Fruit fly (Drosophila melanogaster) whole organism, embryonic: ENCODE results near the gene GstT4.

Source experiments
- Awh ChIP-seq: fragments of 200-800 bp; sonication (Bioruptor generic); IDR thresholded peaks from 2 replicates; pipeline ENCODE4, ENCODE4 v1.3.6; 2022; ENCODE audit warnings: missing biosample characterization, missing genetic modification characterization
- C15 ChIP-seq: fragments of 200-800 bp; sonication (Bioruptor generic); IDR thresholded peaks from 3 replicates; pipeline ENCODE4 v1.3.6; 2022; ENCODE audit warnings: missing biosample characterization, missing genetic modification characterization
- CG10209 ChIP-seq: fragments of 200-800 bp; sonication (Bioruptor generic); optimal IDR thresholded peaks from 3 replicates; lab custom pipeline; 2017; ENCODE audit warnings: missing biosample characterization, mild to moderate bottlenecking, missing genetic modification characterization, missing genetic modification reagents
- CG10431 ChIP-seq: fragments of 200-800 bp; sonication (Bioruptor generic); optimal IDR thresholded peaks from 3 replicates; lab custom pipeline; 2018; ENCODE audit warnings: missing biosample characterization, mild to moderate bottlenecking, missing genetic modification characterization
- CG11723 ChIP-seq: fragments of 200-800 bp; sonication (Bioruptor generic); optimal IDR thresholded peaks from 2 replicates; lab custom pipeline; 2017; ENCODE audit warnings: missing biosample characterization, mild to moderate bottlenecking, missing genetic modification characterization
- CG12104 ChIP-seq: fragments of 200-800 bp; sonication (Bioruptor generic); optimal IDR thresholded peaks from 3 replicates; lab custom pipeline; 2016; ENCODE audit warnings: missing biosample characterization, missing genetic modification characterization
- CG12744 ChIP-seq: fragments of 200-800 bp; sonication (Bioruptor generic); optimal IDR thresholded peaks from 2 replicates; lab custom pipeline; 2016; ENCODE audit warnings: missing biosample characterization, missing genetic modification characterization
- CG13424 ChIP-seq: fragments of 200-800 bp; sonication (Bioruptor generic); optimal IDR thresholded peaks from 2 replicates; lab custom pipeline; 2019; ENCODE audit warnings: missing biosample characterization, mild to moderate bottlenecking, missing genetic modification characterization, moderate library complexity
- CG13624 ChIP-seq: fragments of 200-800 bp; sonication (Bioruptor generic); optimal IDR thresholded peaks from 2 replicates; lab custom pipeline; 2016; ENCODE audit warnings: missing biosample characterization, missing genetic modification characterization
- CG17359 ChIP-seq: fragments of 200-800 bp; sonication (Bioruptor generic); optimal IDR thresholded peaks from 3 replicates; lab custom pipeline; 2018; ENCODE audit warnings: missing biosample characterization, mild to moderate bottlenecking, missing genetic modification characterization, moderate library complexity
- CG17361 ChIP-seq: fragments of 200-800 bp; sonication (Bioruptor generic); IDR thresholded peaks from 3 replicates; pipeline ENCODE4 v1.3.6; 2022; ENCODE audit warnings: missing biosample characterization, missing genetic modification characterization
- CG34376 ChIP-seq: fragments of 200-800 bp; sonication (Bioruptor generic); optimal IDR thresholded peaks from 2 replicates; lab custom pipeline; 2018; ENCODE audit warnings: missing biosample characterization, mild to moderate bottlenecking, missing genetic modification characterization
- CG5180 ChIP-seq: fragments of 200-800 bp; sonication (Bioruptor generic); optimal IDR thresholded peaks from 3 replicates; lab custom pipeline; 2017; ENCODE audit warnings: missing biosample characterization, missing genetic modification characterization, mild to moderate bottlenecking, moderate library complexity, missing genetic modification reagents
- CG5953 ChIP-seq: fragments of 200-800 bp; sonication (Bioruptor generic); IDR thresholded peaks from 2 replicates; pipeline ENCODE4 v1.3.6; 2022; ENCODE audit warnings: missing biosample characterization, missing genetic modification characterization
- CG7839 ChIP-seq: fragments of 200-800 bp; sonication (Bioruptor generic); optimal IDR thresholded peaks from 3 replicates; lab custom pipeline; 2018; ENCODE audit warnings: missing biosample characterization, mild to moderate bottlenecking, missing genetic modification characterization, moderate library complexity
- CG8281 ChIP-seq: fragments of 200-800 bp; sonication (Bioruptor generic); optimal IDR thresholded peaks from 2 replicates; lab custom pipeline; 2018; ENCODE audit warnings: missing biosample characterization, mild to moderate bottlenecking, missing genetic modification characterization, moderate library complexity
- CG8290 ChIP-seq, 3 experiments: fragments of 200-800 bp; sonication (Bioruptor generic); optimal IDR thresholded peaks; 2 replicates each; lab custom pipeline; 2016 to 2019; ENCODE audit warnings: missing biosample characterization in 3 of 3, missing genetic modification characterization in 3 of 3, mild to moderate bottlenecking in 2 of 3, moderate library complexity in 1 of 3
- CG8359 ChIP-seq: fragments of 200-800 bp; sonication (Bioruptor generic); optimal IDR thresholded peaks from 2 replicates; lab custom pipeline; 2017; ENCODE audit warnings: missing biosample characterization, mild to moderate bottlenecking, missing genetic modification characterization, borderline replicate concordance
- CG9609 ChIP-seq: fragments of 200-800 bp; sonication (Bioruptor generic); optimal IDR thresholded peaks from 3 replicates; lab custom pipeline; 2016; ENCODE audit warnings: missing biosample characterization, missing genetic modification characterization
- CG9727 ChIP-seq: fragments of 200-800 bp; sonication (Bioruptor generic); optimal IDR thresholded peaks from 3 replicates; lab custom pipeline; 2017; ENCODE audit warnings: missing biosample characterization, mild to moderate bottlenecking, missing genetic modification characterization
- CG9876 ChIP-seq: fragments of 200-800 bp; sonication (Bioruptor generic); optimal IDR thresholded peaks from 2 replicates; lab custom pipeline; 2016; ENCODE audit warnings: missing biosample characterization, missing genetic modification characterization
- CTCF ChIP-seq: fragments of 200-800 bp; sonication (Bioruptor generic); optimal IDR thresholded peaks from 2 replicates; lab custom pipeline; 2017; ENCODE audit warnings: missing biosample characterization, mild to moderate bottlenecking, missing genetic modification characterization, moderate library complexity
- D19A ChIP-seq: fragments of 200-800 bp; optimal IDR thresholded peaks from 3 replicates; lab custom pipeline; 2019; ENCODE audit warnings: missing biosample characterization, mild to moderate bottlenecking, missing genetic modification characterization, moderate library complexity
- Dref ChIP-seq: fragments of 200-800 bp; sonication (Bioruptor generic); IDR thresholded peaks from 2 replicates; pipeline ENCODE4 v1.3.6; 2022; ENCODE audit warnings: missing biosample characterization, missing genetic modification characterization
- Hmr ChIP-seq: fragments of 200-800 bp; sonication (Bioruptor generic); optimal IDR thresholded peaks from 3 replicates; lab custom pipeline; 2017; ENCODE audit warnings: mild to moderate bottlenecking, missing biosample characterization, missing genetic modification reagents, missing genetic modification characterization
- Oli ChIP-seq: fragments of 200-800 bp; sonication (Bioruptor generic); optimal IDR thresholded peaks from 2 replicates; lab custom pipeline; 2018; ENCODE audit warnings: missing biosample characterization, mild to moderate bottlenecking, missing genetic modification characterization, moderate library complexity
- Ravus ChIP-seq: fragments of 200-800 bp; sonication (Bioruptor generic); IDR thresholded peaks from 2 replicates; pipeline ENCODE4 v1.3.6; 2022; ENCODE audit warnings: missing biosample characterization, missing genetic modification characterization
- Scr ChIP-seq: fragments of 200-800 bp; sonication (Bioruptor generic); IDR thresholded peaks from 2 replicates; pipeline ENCODE4 v1.3.6; 2022; ENCODE audit warnings: missing biosample characterization, missing genetic modification characterization; ENCODE audit not compliant: partially characterized antibody
- Sox100B ChIP-seq: fragments of 200-800 bp; sonication (Bioruptor generic); optimal IDR thresholded peaks from 3 replicates; lab custom pipeline; 2018; ENCODE audit warnings: missing biosample characterization, mild to moderate bottlenecking, missing genetic modification characterization
- Taf1 ChIP-seq: fragments of 200-800 bp; sonication (Bioruptor generic); IDR thresholded peaks from 2 replicates; pipeline ENCODE4 v1.3.6; 2022; ENCODE audit warnings: missing biosample characterization, missing genetic modification characterization
- Xbp1 ChIP-seq: fragments of 200-800 bp; sonication (Bioruptor generic); optimal IDR thresholded peaks from 3 replicates; lab custom pipeline; 2016; ENCODE audit warnings: missing biosample characterization, mild to moderate bottlenecking, missing genetic modification characterization
- ase ChIP-seq: fragments of 200-800 bp; sonication (Bioruptor generic); IDR thresholded peaks from 3 replicates; pipeline ENCODE4 v1.3.6; 2022; ENCODE audit warnings: missing biosample characterization, missing genetic modification characterization
- bab2 ChIP-seq: fragments of 200-800 bp; sonication (Bioruptor generic); optimal IDR thresholded peaks from 2 replicates; lab custom pipeline; 2016; ENCODE audit warnings: missing biosample characterization, missing genetic modification characterization
- bsh ChIP-seq, 2 experiments: fragments of 200-800 bp; sonication (Bioruptor generic); optimal IDR thresholded peaks; 2 replicates each; lab custom pipeline; 2017 to 2018; ENCODE audit warnings: mild to moderate bottlenecking in 2 of 2, missing biosample characterization in 2 of 2, missing genetic modification characterization in 2 of 2, moderate library complexity in 1 of 2
- caup ChIP-seq: fragments of 200-800 bp; sonication (Bioruptor generic); optimal IDR thresholded peaks from 3 replicates; lab custom pipeline; 2017; ENCODE audit warnings: missing biosample characterization, mild to moderate bottlenecking, missing genetic modification characterization, moderate library complexity; ENCODE audit not compliant: severe bottlenecking
- chif ChIP-seq, 2 experiments: fragments of 200-800 bp; sonication (Bioruptor generic); optimal IDR thresholded peaks; 3 replicates each; lab custom pipeline; 2016; ENCODE audit warnings: missing biosample characterization in 2 of 2, missing genetic modification characterization in 2 of 2
- dan ChIP-seq: fragments of 200-800 bp; sonication (Bioruptor generic); IDR thresholded peaks from 2 replicates; pipeline ENCODE4 v1.3.6; 2022; ENCODE audit warnings: missing biosample characterization, missing genetic modification characterization
- dpn ChIP-seq, 2 experiments: fragments of 200-800 bp; sonication (Bioruptor generic); optimal IDR thresholded peaks; 3 replicates each; lab custom pipeline; 2016; ENCODE audit warnings: missing biosample characterization in 2 of 2, missing genetic modification characterization in 2 of 2
- exex ChIP-seq: fragments of 200-800 bp; sonication (Bioruptor generic); optimal IDR thresholded peaks from 4 replicates; lab custom pipeline; 2018; ENCODE audit warnings: missing biosample characterization, mild to moderate bottlenecking, missing genetic modification characterization, moderate library complexity
- ind ChIP-seq: fragments of 200-800 bp; sonication (Bioruptor generic); optimal IDR thresholded peaks from 3 replicates; lab custom pipeline; 2016; ENCODE audit warnings: missing biosample characterization, missing genetic modification characterization
- lbe ChIP-seq: fragments of 200-800 bp; sonication (Bioruptor generic); optimal IDR thresholded peaks from 2 replicates; lab custom pipeline; 2016; ENCODE audit warnings: missing biosample characterization, mild to moderate bottlenecking, missing genetic modification characterization
- mam ChIP-seq: fragments of 200-800 bp; sonication (Bioruptor generic); optimal IDR thresholded peaks from 3 replicates; lab custom pipeline; 2016; ENCODE audit warnings: missing biosample characterization, missing genetic modification characterization
- mld ChIP-seq: fragments of 200-800 bp; sonication (Bioruptor generic); IDR thresholded peaks from 3 replicates; pipeline ENCODE4 v1.3.6; 2022; ENCODE audit warnings: missing biosample characterization, missing genetic modification characterization; ENCODE audit not compliant: partially characterized antibody
- repo ChIP-seq: fragments of 200-800 bp; sonication (Bioruptor generic); optimal IDR thresholded peaks from 2 replicates; lab custom pipeline; 2016; ENCODE audit warnings: missing biosample characterization, missing genetic modification characterization
- scrt ChIP-seq: fragments of 200-800 bp; sonication (Bioruptor generic); optimal IDR thresholded peaks from 2 replicates; lab custom pipeline; 2018; ENCODE audit warnings: missing biosample characterization, mild to moderate bottlenecking, missing genetic modification characterization, moderate library complexity
- toy ChIP-seq: fragments of 200-800 bp; sonication (Bioruptor generic); IDR thresholded peaks from 2 replicates; pipeline ENCODE4 v1.3.6; 2022; ENCODE audit warnings: missing biosample characterization, missing genetic modification characterization
- vfl ChIP-seq: fragments of 200-800 bp; sonication (Bioruptor generic); optimal IDR thresholded peaks from 2 replicates; lab custom pipeline; 2016; ENCODE audit warnings: missing biosample characterization, missing genetic modification characterization
- zen ChIP-seq: fragments of 200-800 bp; sonication (Bioruptor generic); optimal IDR thresholded peaks from 3 replicates; lab custom pipeline; 2018; ENCODE audit warnings: missing biosample characterization, mild to moderate bottlenecking, missing genetic modification characterization, moderate library complexity

The GstT4 gene

DNA sequence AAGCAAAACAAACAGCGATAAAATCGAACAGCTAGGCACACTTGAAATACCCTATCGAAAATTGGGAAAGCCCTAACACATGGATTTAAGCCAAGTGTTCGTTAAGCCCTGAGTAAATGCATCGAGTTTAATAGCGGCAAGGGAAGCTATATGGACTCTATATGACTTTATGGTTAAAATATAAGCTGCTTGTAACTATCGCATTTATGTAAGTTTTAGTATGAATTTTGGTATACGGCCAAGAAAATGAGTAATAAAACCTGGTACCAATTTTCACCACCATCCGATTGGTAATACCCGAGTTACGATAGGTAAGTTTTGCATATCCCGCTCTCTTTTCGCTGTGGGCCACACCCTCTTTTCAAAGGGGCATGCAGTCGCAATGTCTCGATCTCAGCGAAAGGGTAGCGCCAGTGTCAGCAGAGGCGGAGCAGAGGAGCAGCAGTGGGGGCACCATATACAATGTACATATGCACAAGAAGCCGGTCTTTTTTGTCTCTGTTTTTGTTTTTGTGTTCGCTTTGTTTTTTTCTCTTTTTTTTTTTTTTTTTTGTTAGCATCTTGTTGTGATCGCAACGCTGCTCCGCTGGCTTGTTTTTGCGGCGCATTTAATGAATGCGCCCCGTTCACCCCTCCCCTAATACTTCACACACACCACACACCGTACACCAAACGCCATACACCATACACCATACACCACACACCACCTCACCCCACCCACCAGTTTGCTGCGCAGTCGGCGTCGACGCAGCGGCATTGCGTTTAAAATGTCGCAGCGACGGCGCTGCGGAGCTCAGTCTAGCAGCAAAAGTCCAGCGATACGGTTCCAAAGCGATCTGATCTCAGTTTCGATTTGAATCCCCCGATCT is at the start of gene GstT4 (continued):
- TF ChIP-seq dpn (GFP tag; optimal IDR thresholded peaks at IDR 0.05; lab: Kevin White, UChicago) (peak; percentile 54 to 61), zen (no peak), CG9609 (peak; percentile 67), CG12104 (GFP tag; lab: Kevin White, UChicago) (peak; percentile 8), repo (no peak), Hmr (peak; percentile 23), D19A (tag; lab: Kevin White, UChicago) (peak; percentile 99), CG10431 (no peak), Oli (tag; lab: Kevin White, UChicago) (peak; percentile 54), dan (GFP tag; lab: Robert Waterston, UW) (no peak), bab2 (peak; percentile 0), Sox100B (peak; percentile 68), CG8359 (GFP tag; lab: Kevin White, UChicago) (no peak), CG17359 (peak; percentile 21), CG5180 (GFP tag; lab: Kevin White, UChicago) (no peak), mld (GFP tag; lab: Robert Waterston, UW) (no peak), CG13424 (tag; lab: Kevin White, UChicago) (peak; percentile 48), ase (GFP tag; lab: Robert Waterston, UW) (peak; percentile 8; the same call in 1 of the 3 replicates), CG10209 (no peak), CG7839 (tag; lab: Kevin White, UChicago) (peak; percentile 65), CG17361 (GFP tag; lab: Robert Waterston, UW) (peak; percentile 81), Taf1 (GFP tag; lab: Robert Waterston, UW) (0 out of 2 replicates have a peak, but pooled peaks have one; percentile 18), scrt (GFP tag; lab: Kevin White, UChicago) (peak; percentile 1), Xbp1 (GFP tag; lab: Kevin White, UChicago) (peak; percentile 49), vfl (GFP tag; lab: Kevin White, UChicago) (no peak), Ravus (no peak), Dref (GFP tag; lab: Robert Waterston, UW) (no peak), bsh (GFP tag; optimal IDR thresholded peaks at IDR 0.05; lab: Kevin White, UChicago) (peak; percentile 4 to 94), CG9876 (peak; percentile 33), CG12744 (peak; percentile 28), ind (GFP tag; lab: Kevin White, UChicago) (peak; percentile 54), caup (GFP tag; lab: Kevin White, UChicago) (peak; percentile 31), CG5953 (GFP tag; lab: Robert Waterston, UW) (peak; percentile 42; the same call in 1 of the 2 replicates), CG11723 (GFP tag; lab: Kevin White, UChicago) (no peak), mam (GFP tag; lab: Kevin White, UChicago) (peak; percentile 69), CG8281 (tag; lab: Kevin White, UChicago) (no peak), C15 (no peak), lbe (GFP tag; lab: Kevin White, UChicago) (peak; percentile 81), CG8290 (GFP tag; optimal IDR thresholded peaks at IDR 0.05; lab: Kevin White, UChicago) (no peak), CG8290 (tag; optimal IDR thresholded peaks at IDR 0.05; lab: Kevin White, UChicago) (peak in 1 of 2 experiments; percentile 19), toy (GFP tag; lab: Robert Waterston, UW) (no peak), chif (GFP tag; optimal IDR thresholded peaks at IDR 0.05; lab: Kevin White, UChicago) (peak in 1 of 2 experiments; percentile 13), exex (tag; lab: Kevin White, UChicago) (no peak), Awh (GFP tag; lab: Robert Waterston, UW) (peak; percentile 59; the same call in 1 of the 2 replicates), CG9727 (peak; percentile 38), CTCF (GFP tag; lab: Kevin White, UChicago) (no peak), CG34376 (GFP tag; lab: Kevin White, UChicago) (peak; percentile 33), CG13624 (GFP tag; lab: Kevin White, UChicago) (peak; percentile 84), Scr (GFP tag; lab: Robert Waterston, UW) (no peak)
